Worm (Caenorhabditis elegans): ENCODE results near the gene Y39B6A.42.
"Not testable (repeated sequence)": the region's sequence is repeated elsewhere in the genome, so short reads cannot be mapped to it uniquely, and the experiment has no call there.

Gene Y39B6A.42

ce11 chrV:18969590-18970105 lies at the start of gene Y39B6A.42:
Gene Y39B6A.42 (minus strand): TSS chrV:18969640.
- no peak for TF ChIP-seq nhr-28 (tag; optimal IDR thresholded peaks at IDR 0.05)
- TF ChIP-seq nhr-12 (tag; optimal IDR thresholded peaks at IDR 0.05): no peak
- TF ChIP-seq unc-39 (tag; optimal IDR thresholded peaks at IDR 0.05): no peak
- TF ChIP-seq mep-1 (tag; optimal IDR thresholded peaks at IDR 0.05): no peak
- no peak for TF ChIP-seq elt-3 (tag; optimal IDR thresholded peaks at IDR 0.05)
- TF ChIP-seq mls-2 (tag; optimal IDR thresholded peaks at IDR 0.05): no peak

ce11 chrV:19019239-19019638 lies 49.8 kb upstream of the Y39B6A.42 start:
- TF ChIP-seq hlh-1 (tag; optimal IDR thresholded peaks at IDR 0.05) (no peak), mep-1 (tag; optimal IDR thresholded peaks at IDR 0.05) (no peak), ceh-83 (GFP tag; optimal IDR thresholded peaks at IDR 0.05) (no peak), mab-5 (tag; optimal IDR thresholded peaks at IDR 0.05) (no peak), ceh-43 (GFP tag; optimal IDR thresholded peaks at IDR 0.05) (no peak), lin-13 (tag; optimal IDR thresholded peaks at IDR 0.05) (no peak), nhr-2 (tag; optimal IDR thresholded peaks at IDR 0.05) (no peak), nhr-12 (tag; optimal IDR thresholded peaks at IDR 0.05) (no peak), blmp-1 (tag; optimal IDR thresholded peaks at IDR 0.05) (no peak), sem-2 (GFP tag; optimal IDR thresholded peaks at IDR 0.05) (no peak), drap-1 (GFP tag; optimal IDR thresholded peaks at IDR 0.05) (no peak), ztf-11 (tag; optimal IDR thresholded peaks at IDR 0.05) (no peak)

- TF ChIP-seq unc-39, nhr-2, sptf-1 (tag; optimal IDR thresholded peaks at IDR 0.05): not testable (repeated sequence)
Observed at ce11 chrV:19014273-19014672, 44.8 kb upstream of the Y39B6A.42 start, which contains the start of gene Y39B6A.30. Gene Y39B6A.30 (plus strand): TSS chrV:19014573.

- TF ChIP-seq M03D4.4 (tag; optimal IDR thresholded peaks at IDR 0.05) (no peak), lin-32 (GFP tag; optimal IDR thresholded peaks at IDR 0.05) (no peak), nhr-28 (tag; optimal IDR thresholded peaks at IDR 0.05) (no peak), mep-1 (tag; optimal IDR thresholded peaks at IDR 0.05) (no peak), sem-2 (GFP tag; optimal IDR thresholded peaks at IDR 0.05) (no peak), sptf-1 (tag; optimal IDR thresholded peaks at IDR 0.05) (no peak), pha-4 (tag; optimal IDR thresholded peaks at IDR 0.05) (no peak), ceh-43 (GFP tag; optimal IDR thresholded peaks at IDR 0.05) (no peak), nhr-2 (tag; optimal IDR thresholded peaks at IDR 0.05) (no peak), tbx-8 (GFP tag; optimal IDR thresholded peaks at IDR 0.05) (no peak), ham-2 (GFP tag; optimal IDR thresholded peaks at IDR 0.05) (no peak)
Observed at ce11 chrV:19013215-19013614, 43.8 kb upstream of the Y39B6A.42 start.

ce11 chrV:19010405-19010804 lies 41.0 kb upstream of the Y39B6A.42 start:
- TF ChIP-seq drap-1 (GFP tag; optimal IDR thresholded peaks at IDR 0.05) (no peak), ceh-39 (tag; optimal IDR thresholded peaks at IDR 0.05) (no peak), nhr-237 (tag; optimal IDR thresholded peaks at IDR 0.05) (no peak), ceh-43 (GFP tag; optimal IDR thresholded peaks at IDR 0.05) (no peak)

- TF ChIP-seq mep-1 (tag; optimal IDR thresholded peaks at IDR 0.05) (no peak), flh-1 (GFP tag; optimal IDR thresholded peaks at IDR 0.05) (no peak), lin-32 (GFP tag; optimal IDR thresholded peaks at IDR 0.05) (no peak), unc-62 (GFP tag; optimal IDR thresholded peaks at IDR 0.05) (no peak), ztf-11 (tag; optimal IDR thresholded peaks at IDR 0.05) (no peak), blmp-1 (tag; optimal IDR thresholded peaks at IDR 0.05) (no peak), ceh-43 (GFP tag; optimal IDR thresholded peaks at IDR 0.05) (no peak), nhr-237 (tag; optimal IDR thresholded peaks at IDR 0.05) (no peak), cnd-1 (tag; optimal IDR thresholded peaks at IDR 0.05) (no peak), ham-2 (GFP tag; optimal IDR thresholded peaks at IDR 0.05) (no peak), ceh-83 (GFP tag; optimal IDR thresholded peaks at IDR 0.05) (no peak), nhr-2 (tag; optimal IDR thresholded peaks at IDR 0.05) (no peak), zip-8 (tag; optimal IDR thresholded peaks at IDR 0.05) (no peak), ceh-39 (tag; optimal IDR thresholded peaks at IDR 0.05) (no peak)
Observed at ce11 chrV:19001656-19002055, 32.2 kb upstream of the Y39B6A.42 start, which contains the start of gene Y39B6A.33. Gene Y39B6A.33 (plus strand): TSS chrV:19001956.
